Worm (Caenorhabditis elegans) whole organism, L4 larva: ENCODE measurements around the gene Y38H6C.25.
"Not testable (repeated sequence)": the region's sequence is repeated elsewhere in the genome, so short reads cannot be mapped to it uniquely, and the experiment has no call there.

Experiments
- F44E2.7 ChIP-seq: fragments of 200-800 bp; sonication (Bioruptor generic); IDR thresholded peaks from 2 replicates; pipeline ENCODE4 v2.1.2; 2022; ENCODE audit warnings: missing genetic modification characterization, missing compliant biosample characterization
- ZK337.2 ChIP-seq: fragments of 200-800 bp; sonication (Bioruptor generic); IDR thresholded peaks from 2 replicates; pipeline ENCODE4 v1.3.6; 2022; ENCODE audit warnings: missing genetic modification reagents, missing genetic modification characterization, missing compliant biosample characterization
- aha-1 ChIP-seq: fragments of 150-350 bp; peaks from one replicate; lab custom pipeline; 2014; ENCODE audit warnings: missing biosample characterization, missing genetic modification characterization
- ama-1 ChIP-seq: fragments of 150-350 bp; optimal IDR thresholded peaks from 2 replicates; lab custom pipeline; 2014; ENCODE audit warnings: inconsistent platforms, mixed read lengths
- attf-4 ChIP-seq: sonication (generic microtip); optimal IDR thresholded peaks from 3 replicates; lab custom pipeline; 2017; ENCODE audit warnings: missing biosample characterization, missing genetic modification characterization
- ceh-62 ChIP-seq: sonication (generic microtip); optimal IDR thresholded peaks from 2 replicates; lab custom pipeline; 2017; ENCODE audit warnings: missing biosample characterization, missing genetic modification characterization
- ctbp-1 ChIP-seq: fragments of 200-800 bp; sonication (Bioruptor generic); IDR thresholded peaks from 2 replicates; pipeline ENCODE4 v1.3.6; 2022; ENCODE audit warnings: missing genetic modification reagents, missing genetic modification characterization, missing compliant biosample characterization
- daf-16 ChIP-seq, 3 experiments: sonication (generic microtip); optimal IDR thresholded peaks; 2 replicates each; lab custom pipeline; 2016 to 2017; ENCODE audit warnings: missing genetic modification characterization in 3 of 3, missing genetic modification reagents in 3 of 3, mild to moderate bottlenecking in 2 of 3, missing compliant biosample characterization in 2 of 3, missing biosample characterization in 1 of 3, moderate library complexity in 1 of 3
- dmd-8 ChIP-seq: fragments of 200-800 bp; sonication (Bioruptor generic); IDR thresholded peaks from 2 replicates; pipeline ENCODE4 v1.3.6; 2022; ENCODE audit warnings: missing genetic modification characterization, missing compliant biosample characterization
- dve-1 ChIP-seq: sonication (generic microtip); optimal IDR thresholded peaks from 2 replicates; lab custom pipeline; 2017; ENCODE audit warnings: antibody characterized with exemption, mild to moderate bottlenecking, missing genetic modification characterization, missing compliant biosample characterization; ENCODE audit not compliant: insufficient read depth
- egl-43 ChIP-seq: fragments of 200-800 bp; sonication (Bioruptor generic); IDR thresholded peaks from 2 replicates; pipeline ENCODE4 v1.3.6; 2022; ENCODE audit warnings: missing genetic modification reagents, missing genetic modification characterization, missing compliant biosample characterization
- fkh-10 ChIP-seq: fragments of 150-350 bp; optimal IDR thresholded peaks from 2 replicates; lab custom pipeline; 2014; ENCODE audit warnings: missing biosample characterization, missing genetic modification reagents, missing genetic modification characterization
- fos-1 ChIP-seq: fragments of 150-350 bp; optimal IDR thresholded peaks from 2 replicates; lab custom pipeline; 2014; ENCODE audit warnings: missing biosample characterization, missing genetic modification characterization
- lim-7 ChIP-seq: fragments of 200-800 bp; sonication (Bioruptor generic); IDR thresholded peaks from 2 replicates; pipeline ENCODE4 v1.3.6; 2022; ENCODE audit warnings: missing genetic modification characterization, missing compliant biosample characterization
- lin-29 ChIP-seq: fragments of 200-800 bp; sonication (Bioruptor generic); IDR thresholded peaks from 2 replicates; pipeline ENCODE4 v1.3.6; 2022; ENCODE audit warnings: missing genetic modification reagents, missing genetic modification characterization, missing compliant biosample characterization
- mxl-2 ChIP-seq: fragments of 200-800 bp; sonication (Bioruptor generic); conservative IDR thresholded peaks from 2 replicates; pipeline ENCODE4 v1.3.6; 2022; ENCODE audit warnings: missing genetic modification reagents, missing genetic modification characterization, missing compliant biosample characterization
- nhr-10 ChIP-seq: fragments of 150-350 bp; optimal IDR thresholded peaks from 2 replicates; lab custom pipeline; 2014; ENCODE audit warnings: missing biosample characterization, missing genetic modification characterization
- nhr-6 ChIP-seq: fragments of 150-350 bp; optimal IDR thresholded peaks from 2 replicates; lab custom pipeline; 2014; ENCODE audit warnings: missing biosample characterization, missing genetic modification characterization
- pqm-1 ChIP-seq: sonication (generic microtip); optimal IDR thresholded peaks from 2 replicates; lab custom pipeline; 2017; ENCODE audit warnings: missing biosample characterization, missing genetic modification characterization
- rbr-2 ChIP-seq: sonication (generic microtip); optimal IDR thresholded peaks from 2 replicates; lab custom pipeline; 2016; ENCODE audit warnings: missing genotype, missing genetic modification characterization, missing compliant biosample characterization
- set-16 ChIP-seq: fragments of 200-800 bp; sonication (Bioruptor generic); IDR thresholded peaks from 2 replicates; pipeline ENCODE4 v1.3.6; 2022; ENCODE audit warnings: missing genetic modification reagents, missing genetic modification characterization, missing compliant biosample characterization
- snpc-4 ChIP-seq: fragments of 150-350 bp; optimal IDR thresholded peaks from 2 replicates; lab custom pipeline; 2014; ENCODE audit warnings: missing biosample characterization, missing genetic modification characterization
- spr-1 ChIP-seq: sonication (generic microtip); optimal IDR thresholded peaks from 2 replicates; lab custom pipeline; 2016; ENCODE audit warnings: mild to moderate bottlenecking, missing genetic modification characterization, missing compliant biosample characterization
- spr-3 ChIP-seq: fragments of 200-800 bp; sonication (Bioruptor generic); optimal IDR thresholded peaks from 2 replicates; lab custom pipeline; 2018; ENCODE audit warnings: mild to moderate bottlenecking, missing genetic modification characterization, missing compliant biosample characterization
- tra-1 ChIP-seq: fragments of 200-800 bp; sonication (Bioruptor generic); IDR thresholded peaks from 2 replicates; pipeline ENCODE4 v1.3.6; 2022; ENCODE audit warnings: missing genetic modification reagents, missing genetic modification characterization, missing compliant biosample characterization
- zip-11 ChIP-seq: fragments of 200-800 bp; sonication (Bioruptor generic); IDR thresholded peaks from 2 replicates; pipeline ENCODE4 v1.3.6; 2022; ENCODE audit warnings: missing genetic modification characterization, missing compliant biosample characterization
- ztf-11 ChIP-seq: fragments of 150-350 bp; optimal IDR thresholded peaks from 2 replicates; lab custom pipeline; 2014; ENCODE audit warnings: missing biosample characterization, missing genetic modification characterization

The Y38H6C.25 gene

DNA sequence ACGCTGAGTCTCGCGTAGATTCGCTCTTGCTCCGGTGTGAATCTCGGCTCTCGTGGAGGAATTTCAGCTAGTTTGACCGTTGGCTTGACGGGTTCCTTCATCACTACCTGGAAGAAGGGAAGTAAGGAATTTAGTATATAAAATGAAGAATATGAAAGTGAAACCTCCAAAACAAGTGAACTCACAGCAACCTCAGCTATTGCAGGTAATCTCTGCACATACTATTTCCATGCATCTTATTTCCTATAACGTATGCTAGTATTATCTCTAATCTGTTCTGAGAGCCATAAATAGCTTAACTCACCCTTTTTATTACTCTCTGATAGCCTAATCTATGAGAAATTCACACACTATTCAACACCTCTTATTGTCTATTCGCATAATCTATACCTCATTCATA lies 14.0 kb upstream of the Y38H6C.25 start, which contains the start of gene Y38H6C.4:
TSS of gene Y38H6C.4 (minus strand) at position 101 of the 400 bp plus-strand sequence.
- TF ChIP-seq dve-1 (tag; lab: Kevin White, UChicago): no peak
- no peak for TF ChIP-seq nhr-6 (tag; lab: Kevin White, UChicago)
- TF ChIP-seq ama-1 (lab: Kevin White, UChicago): no peak
- TF ChIP-seq, all 104 proteins: peak for 0

- TF ChIP-seq set-16: peak; percentile 81
- TF ChIP-seq spr-1 (tag; lab: Kevin White, UChicago): no peak
Measured at ce11 chrV:20506542-20506941, 12.5 kb upstream of the Y38H6C.25 start.

ce11 chrV:20509427-20509826 lies 9.6 kb upstream of the Y38H6C.25 start:
- TF ChIP-seq lin-29 (GFP tag; lab: Robert Waterston, UW): no peak
- TF ChIP-seq ZK337.2 (GFP tag; lab: Robert Waterston, UW): no peak
- peak; percentile 49; the same call in 1 of the 2 replicates for TF ChIP-seq set-16
- TF ChIP-seq attf-4 (tag; lab: Kevin White, UChicago): no peak
- TF ChIP-seq ctbp-1 (GFP tag; lab: Robert Waterston, UW): no peak

- not testable (repeated sequence) for TF ChIP-seq zip-11; rbr-2; spr-3 (GFP tag; lab: Kevin White, UChicago)
Measured at ce11 chrV:20513661-20514060, 5.4 kb upstream of the Y38H6C.25 start, which contains the start of gene Y38H6C.8. Gene Y38H6C.8 (plus strand): TSS chrV:20513961.

- TF ChIP-seq pqm-1 (tag; lab: Kevin White, UChicago) (peak; percentile 48), nhr-10 (tag; lab: Kevin White, UChicago) (no peak), egl-43 (no peak)
Measured at ce11 chrV:20514483-20514882, 4.5 kb upstream of the Y38H6C.25 start.

ce11 chrV:20517005-20517404 lies 2.0 kb upstream of the Y38H6C.25 start:
- TF ChIP-seq mxl-2 (GFP tag; lab: Robert Waterston, UW) (no peak), ztf-11 (tag; lab: Kevin White, UChicago) (no peak), dmd-8 (GFP tag; lab: Robert Waterston, UW) (no peak), ceh-62 (tag; lab: Kevin White, UChicago) (no peak), lim-7 (GFP tag; lab: Robert Waterston, UW) (no peak), fos-1 (tag; lab: Kevin White, UChicago) (no peak), tra-1 (GFP tag; lab: Robert Waterston, UW) (no peak), ZK337.2 (GFP tag; lab: Robert Waterston, UW) (no peak), pqm-1 (tag; lab: Kevin White, UChicago) (no peak), F44E2.7 (0 out of 2 replicates have a peak, but pooled peaks have one; percentile 70), aha-1 (tag; lab: Kevin White, UChicago) (peak; percentile 96), snpc-4 (tag; lab: Kevin White, UChicago) (no peak)

DNA sequence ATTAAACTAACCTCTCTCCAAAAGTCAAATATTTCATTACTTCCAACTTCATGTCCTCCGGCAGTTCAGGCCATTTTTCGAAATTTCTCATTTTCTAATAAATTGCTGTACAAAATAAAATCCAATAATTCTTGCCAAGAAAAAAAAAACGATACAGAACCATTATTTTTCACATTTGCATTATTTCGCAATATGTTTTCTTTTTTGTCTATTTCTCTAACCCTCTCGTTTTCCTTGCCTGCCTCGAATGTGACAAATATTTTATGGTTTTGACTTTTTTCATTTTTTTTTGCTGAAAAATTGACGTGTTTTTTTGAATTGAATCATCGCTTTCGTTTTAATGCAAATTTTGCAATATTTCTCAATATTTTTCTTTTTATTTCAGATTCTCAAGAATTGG lies 3.2 kb downstream of the Y38H6C.25 start, which contains the start of the genes Y38H6C.9 and fbxa-150:
TSS of gene Y38H6C.9 (minus strand) at position 52 of the 400 bp plus-strand sequence.
TSS of gene fbxa-150 (plus strand) at position 380 of the 400 bp plus-strand sequence.
- peak; percentile 26 for TF ChIP-seq fkh-10 (GFP tag; lab: Kevin White, UChicago)
- no peak for TF ChIP-seq ceh-62 (tag; lab: Kevin White, UChicago)
- no peak for TF ChIP-seq daf-16 (GFP tag; optimal IDR thresholded peaks at IDR 0.05; lab: Kevin White, UChicago)
- peak; percentile 34 for TF ChIP-seq daf-16 (tag; optimal IDR thresholded peaks at IDR 0.05; lab: Kevin White, UChicago)
